Worm (Caenorhabditis elegans): ENCODE results near the gene F25D1.5.

F25D1.5 gene

ce11 chrV:10548981-10549380, 2.4 kb upstream of the F25D1.5 start, which contains the start of gene srd-34:
srd-34 (minus strand) TSS chrV:10549081.
- TF ChIP-seq elt-1 (tag; optimal IDR thresholded peaks at IDR 0.05) (no peak), nhr-23 (tag; optimal IDR thresholded peaks at IDR 0.05) (no peak), snpc-4 (tag; optimal IDR thresholded peaks at IDR 0.05) (no peak), blmp-1 (tag; optimal IDR thresholded peaks at IDR 0.05; ENCODE audit: insufficient read depth) (no peak), sem-4 (tag; optimal IDR thresholded peaks at IDR 0.05) (no peak), nhr-11 (tag; optimal IDR thresholded peaks at IDR 0.05) (no peak), C34F6.9 (tag; optimal IDR thresholded peaks at IDR 0.05) (no peak), ama-1 (optimal IDR thresholded peaks at IDR 0.05) (no peak), unc-55 (GFP tag; optimal IDR thresholded peaks at IDR 0.05) (no peak), aly-2 (tag; optimal IDR thresholded peaks at IDR 0.05) (no peak), ztf-4 (tag; optimal IDR thresholded peaks at IDR 0.05) (no peak), nhr-10 (tag; optimal IDR thresholded peaks at IDR 0.05) (no peak), peb-1 (tag; optimal IDR thresholded peaks at IDR 0.05) (no peak)

ce11 chrV:10540024-10540423, 6.6 kb downstream of the F25D1.5 start, which contains the start of gene degt-1:
degt-1 (plus strand) TSS chrV:10540324.
- TF ChIP-seq lsy-2 (tag; optimal IDR thresholded peaks at IDR 0.05), result no peak
- TF ChIP-seq elt-3 (tag; optimal IDR thresholded peaks at IDR 0.05), result no peak
- TF ChIP-seq mdl-1 (tag; optimal IDR thresholded peaks at IDR 0.05), result no peak
- TF ChIP-seq nhr-21 (tag; optimal IDR thresholded peaks at IDR 0.05), result no peak
- TF ChIP-seq crh-2 (tag; optimal IDR thresholded peaks at IDR 0.05), result no peak
- TF ChIP-seq mbf-1 (tag; optimal IDR thresholded peaks at IDR 0.05), result no peak
- TF ChIP-seq ZK546.5 (tag; optimal IDR thresholded peaks at IDR 0.05), result no peak
- no peak for TF ChIP-seq ztf-11 (tag; optimal IDR thresholded peaks at IDR 0.05)
- no peak for TF ChIP-seq alr-1 (tag; optimal IDR thresholded peaks at IDR 0.05)
- TF ChIP-seq mab-5 (tag; optimal IDR thresholded peaks at IDR 0.05), result no peak
- TF ChIP-seq nhr-6 (tag; optimal IDR thresholded peaks at IDR 0.05), result no peak

ce11 chrV:10539114-10539513, 7.5 kb downstream of the F25D1.5 start, which contains the start of gene F25D1.8:
F25D1.8 (plus strand) TSS chrV:10539414.
- TF ChIP-seq nhr-11 (tag; optimal IDR thresholded peaks at IDR 0.05) (no peak), Y55F3AM.14 (GFP tag; optimal IDR thresholded peaks at IDR 0.05) (no peak), C34F6.9 (tag; optimal IDR thresholded peaks at IDR 0.05) (no peak), lin-13 (GFP tag; optimal IDR thresholded peaks at IDR 0.05) (no peak), skn-1 (tag; optimal IDR thresholded peaks at IDR 0.05) (no peak), nhr-21 (tag; optimal IDR thresholded peaks at IDR 0.05) (no peak), unc-55 (GFP tag; optimal IDR thresholded peaks at IDR 0.05) (no peak), egl-27 (tag; optimal IDR thresholded peaks at IDR 0.05) (no peak), nhr-12 (tag; optimal IDR thresholded peaks at IDR 0.05) (no peak), lin-39 (tag; optimal IDR thresholded peaks at IDR 0.05) (no peak), ceh-82 (tag; optimal IDR thresholded peaks at IDR 0.05) (no peak), blmp-1 (tag; optimal IDR thresholded peaks at IDR 0.05; ENCODE audit: insufficient read depth) (no peak), elt-3 (tag; optimal IDR thresholded peaks at IDR 0.05) (no peak), nhr-23 (tag; optimal IDR thresholded peaks at IDR 0.05) (no peak), ceh-16 (tag; optimal IDR thresholded peaks at IDR 0.05) (no peak), zag-1 (tag; optimal IDR thresholded peaks at IDR 0.05) (no peak), unc-39 (tag; optimal IDR thresholded peaks at IDR 0.05) (no peak), lsy-2 (tag; optimal IDR thresholded peaks at IDR 0.05) (no peak)

- peak in 1 of 2 experiments; percentile 79 for TF ChIP-seq mdl-1 (tag; optimal IDR thresholded peaks at IDR 0.05)
- no peak for TF ChIP-seq nhr-23 (tag; optimal IDR thresholded peaks at IDR 0.05)
- TF ChIP-seq ztf-4 (tag; optimal IDR thresholded peaks at IDR 0.05), result peak; percentile 69
- peak; percentile 87 for TF ChIP-seq nhr-21 (tag; optimal IDR thresholded peaks at IDR 0.05)
- no peak for TF ChIP-seq elt-1 (tag; optimal IDR thresholded peaks at IDR 0.05)
- TF ChIP-seq nhr-25 (tag; optimal IDR thresholded peaks at IDR 0.05), result peak; percentile 93
- TF ChIP-seq zag-1 (tag; optimal IDR thresholded peaks at IDR 0.05), result peak; percentile 64
- TF ChIP-seq ztf-11 (tag; optimal IDR thresholded peaks at IDR 0.05), result no peak
- TF ChIP-seq lin-11 (tag; optimal IDR thresholded peaks at IDR 0.05), result peak; percentile 93
- TF ChIP-seq fos-1 (tag; optimal IDR thresholded peaks at IDR 0.05), result peak; percentile 89
- peak; percentile 48 for TF ChIP-seq nhr-77 (tag; optimal IDR thresholded peaks at IDR 0.05)
- TF ChIP-seq nhr-237 (tag; optimal IDR thresholded peaks at IDR 0.05), result no peak
- TF ChIP-seq ceh-82 (tag; optimal IDR thresholded peaks at IDR 0.05), result peak; percentile 44
- peak; percentile 94 for TF ChIP-seq F13H6.1 (tag; optimal IDR thresholded peaks at IDR 0.05)
- peak; percentile 94 for TF ChIP-seq unc-55 (GFP tag; optimal IDR thresholded peaks at IDR 0.05)
- TF ChIP-seq nhr-12 (tag; optimal IDR thresholded peaks at IDR 0.05), result peak; percentile 19
- TF ChIP-seq sma-3 (GFP tag; optimal IDR thresholded peaks at IDR 0.05), result peak; percentile 87
- peak; percentile 95 for TF ChIP-seq sem-4 (tag; optimal IDR thresholded peaks at IDR 0.05)
- peak; percentile 74 for TF ChIP-seq ama-1 (optimal IDR thresholded peaks at IDR 0.05)
- peak; percentile 86 for TF ChIP-seq ceh-16 (tag; optimal IDR thresholded peaks at IDR 0.05)
- TF ChIP-seq blmp-1 (tag; optimal IDR thresholded peaks at IDR 0.05; ENCODE audit: insufficient read depth), result peak; percentile 52
- TF ChIP-seq nhr-10 (tag; optimal IDR thresholded peaks at IDR 0.05), result peak; percentile 31
- TF ChIP-seq gmeb-1 (tag; optimal IDR thresholded peaks at IDR 0.05), result peak; percentile 96
- no peak for TF ChIP-seq ztf-1 (GFP tag; conservative IDR thresholded peaks at IDR 0.05)
- TF ChIP-seq nhr-11 (tag; optimal IDR thresholded peaks at IDR 0.05), result no peak
- TF ChIP-seq aly-2 (tag; optimal IDR thresholded peaks at IDR 0.05), result no peak
- TF ChIP-seq ZK546.5 (tag; optimal IDR thresholded peaks at IDR 0.05), result peak; percentile 12
- peak; percentile 97 for TF ChIP-seq nhr-129 (tag; optimal IDR thresholded peaks at IDR 0.05)
- peak; percentile 87 for TF ChIP-seq egl-27 (tag; optimal IDR thresholded peaks at IDR 0.05)
- peak; percentile 87 for TF ChIP-seq mab-5 (tag; optimal IDR thresholded peaks at IDR 0.05)
- TF ChIP-seq R02D3.7 (tag; optimal IDR thresholded peaks at IDR 0.05), result peak; percentile 42
- peak; percentile 93 for TF ChIP-seq nhr-6 (tag; optimal IDR thresholded peaks at IDR 0.05)
- peak; percentile 86 to 95 for TF ChIP-seq lsy-2 (tag; optimal IDR thresholded peaks at IDR 0.05)
- TF ChIP-seq mbf-1 (tag; optimal IDR thresholded peaks at IDR 0.05), result no peak
Observed at ce11 chrV:10536808-10537207, 9.8 kb downstream of the F25D1.5 start.

Measured in whole organism, L2 larva.